Worm (Caenorhabditis elegans) whole organism, L2 larva: ENCODE measurements around the gene C36C5.15.

Experiments
- R02D3.7 ChIP-seq: fragments of 150-350 bp; optimal IDR thresholded peaks from 2 replicates; lab custom pipeline; 2014; ENCODE audit warnings: missing biosample characterization, missing genetic modification characterization
- ama-1 ChIP-seq: fragments of 150-350 bp; optimal IDR thresholded peaks from 2 replicates; lab custom pipeline; 2018; ENCODE audit warnings: inconsistent platforms
- elt-1 ChIP-seq: fragments of 150-350 bp; optimal IDR thresholded peaks from 2 replicates; lab custom pipeline; 2014; ENCODE audit warnings: missing biosample characterization, missing genetic modification characterization
- lin-11 ChIP-seq: fragments of 150-350 bp; sonication (generic microtip); optimal IDR thresholded peaks from 2 replicates; lab custom pipeline; 2014; ENCODE audit warnings: missing biosample characterization, missing genetic modification characterization, inconsistent platforms, mixed read lengths
- lin-39 ChIP-seq: fragments of 150-350 bp; optimal IDR thresholded peaks from 2 replicates; lab custom pipeline; 2014; ENCODE audit warnings: missing biosample characterization, missing genetic modification reagents, missing genetic modification characterization
- nhr-12 ChIP-seq: fragments of 150-350 bp; optimal IDR thresholded peaks from 2 replicates; lab custom pipeline; 2014; ENCODE audit warnings: missing biosample characterization, missing genetic modification characterization
- nhr-25 ChIP-seq: fragments of 150-350 bp; sonication (generic microtip); optimal IDR thresholded peaks from 3 replicates; lab custom pipeline; 2014; ENCODE audit warnings: missing biosample characterization, missing genetic modification characterization
- skn-1 ChIP-seq: sonication (generic microtip); optimal IDR thresholded peaks from 2 replicates; lab custom pipeline; 2017; ENCODE audit warnings: missing biosample characterization, missing genetic modification characterization
- ztf-4 ChIP-seq: fragments of 150-350 bp; optimal IDR thresholded peaks from 2 replicates; lab custom pipeline; 2014; ENCODE audit warnings: missing biosample characterization, missing genetic modification characterization

DNA sequence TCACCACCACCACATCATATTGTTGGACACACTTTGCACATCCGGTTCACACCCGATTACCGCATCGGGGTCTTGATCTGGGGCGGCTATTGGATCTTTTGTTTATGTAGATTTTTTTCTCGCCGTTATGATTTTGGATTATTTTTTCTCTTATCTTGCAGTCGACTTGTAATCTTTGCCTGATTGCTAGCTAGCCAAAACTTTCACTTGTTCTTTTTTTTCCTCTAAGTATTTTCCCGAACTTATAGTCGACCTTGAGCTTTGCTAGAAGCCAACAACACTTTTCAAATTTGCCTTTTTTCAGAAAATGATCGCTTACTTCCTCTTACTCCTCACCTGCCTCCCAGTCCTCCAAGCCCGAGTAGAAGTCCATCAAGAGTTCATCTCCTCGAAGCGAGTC, 19.5 kb upstream of the C36C5.15 start, which contains the start of gene lag-2:
- no peak for TF ChIP-seq nhr-12 (tag; lab: Kevin White, UChicago)
- TF ChIP-seq lin-11 (tag; lab: Kevin White, UChicago), result no peak
- TF ChIP-seq elt-1 (tag; lab: Kevin White, UChicago), result no peak
- TF ChIP-seq skn-1 (tag; lab: Kevin White, UChicago), result no peak
- TF ChIP-seq nhr-25 (tag; lab: Kevin White, UChicago), result no peak
- TF ChIP-seq R02D3.7 (tag; lab: Kevin White, UChicago), result no peak
- no peak for TF ChIP-seq lin-39 (tag; lab: Kevin White, UChicago)
- TF ChIP-seq ztf-4 (tag; lab: Kevin White, UChicago), result no peak
- no peak for TF ChIP-seq ama-1 (lab: Kevin White, UChicago)
